Worm (Caenorhabditis elegans) whole organism, L2 larva: ENCODE measurements around the gene ule-4.

Experiments used
- blmp-1 ChIP-seq: sonication (generic microtip); optimal IDR thresholded peaks from 2 replicates; lab custom pipeline; 2017; ENCODE audit warnings: missing genetic modification characterization, mild to moderate bottlenecking, missing compliant biosample characterization, antibody characterized with exemption, moderate library complexity; ENCODE audit not compliant: insufficient read depth
- lin-13 ChIP-seq: fragments of 150-350 bp; optimal IDR thresholded peaks from 2 replicates; lab custom pipeline; 2014; ENCODE audit warnings: missing biosample characterization, missing genetic modification reagents, missing genetic modification characterization
- nhr-12 ChIP-seq: fragments of 150-350 bp; optimal IDR thresholded peaks from 2 replicates; lab custom pipeline; 2014; ENCODE audit warnings: missing biosample characterization, missing genetic modification characterization
- zag-1 ChIP-seq: fragments of 150-350 bp; optimal IDR thresholded peaks from 2 replicates; lab custom pipeline; 2014; ENCODE audit warnings: missing biosample characterization, missing genetic modification characterization
- ztf-4 ChIP-seq: fragments of 150-350 bp; optimal IDR thresholded peaks from 2 replicates; lab custom pipeline; 2014; ENCODE audit warnings: missing biosample characterization, missing genetic modification characterization

ce11 chrIV:13673504-13673903 is 26.0 kb upstream of the ule-4 start, which contains the start of gene oac-48:
- no peak for TF ChIP-seq blmp-1
- no peak for TF ChIP-seq nhr-12 (tag; lab: Kevin White, UChicago)
- no peak for TF ChIP-seq ztf-4
- no peak for TF ChIP-seq lin-13 (GFP tag; lab: Kevin White, UChicago)
- TF ChIP-seq zag-1 (tag; lab: Kevin White, UChicago) = no peak
